Fruit fly (Drosophila melanogaster) whole organism, embryonic: Measurements from ENCODE around the gene dysf.

ENCODE experiments used
- Abd-B ChIP-seq: fragments of 200-800 bp; sonication (Bioruptor generic); optimal IDR thresholded peaks from 2 replicates; lab custom pipeline; 2018; ENCODE audit warnings: missing biosample characterization, mild to moderate bottlenecking, missing genetic modification characterization, moderate library complexity
- Antp ChIP-seq: fragments of 200-800 bp; sonication (Bioruptor generic); optimal IDR thresholded peaks from 3 replicates; lab custom pipeline; 2016; ENCODE audit warnings: missing biosample characterization, missing genetic modification characterization
- Atf-2 ChIP-seq: fragments of 200-800 bp; sonication (Bioruptor generic); optimal IDR thresholded peaks from 2 replicates; lab custom pipeline; 2016; ENCODE audit warnings: missing biosample characterization, missing genetic modification characterization
- CG10431 ChIP-seq: fragments of 200-800 bp; sonication (Bioruptor generic); optimal IDR thresholded peaks from 3 replicates; lab custom pipeline; 2018; ENCODE audit warnings: missing biosample characterization, mild to moderate bottlenecking, missing genetic modification characterization
- CG10543 ChIP-seq: fragments of 200-800 bp; sonication (Bioruptor generic); optimal IDR thresholded peaks from 3 replicates; lab custom pipeline; 2017; ENCODE audit warnings: missing biosample characterization, mild to moderate bottlenecking, missing genetic modification characterization, moderate library complexity
- CG11456 ChIP-seq: fragments of 200-800 bp; sonication (Bioruptor generic); IDR thresholded peaks from 3 replicates; pipeline ENCODE4 v1.3.6; 2022; ENCODE audit warnings: missing biosample characterization, missing genetic modification characterization
- CG11560 ChIP-seq: fragments of 200-800 bp; sonication (Bioruptor generic); IDR thresholded peaks from 3 replicates; pipeline ENCODE4 v1.3.6; 2022; ENCODE audit warnings: missing biosample characterization, missing genetic modification characterization
- CG13624 ChIP-seq: fragments of 200-800 bp; sonication (Bioruptor generic); optimal IDR thresholded peaks from 2 replicates; lab custom pipeline; 2016; ENCODE audit warnings: missing biosample characterization, missing genetic modification characterization
- CG1603 ChIP-seq: fragments of 200-800 bp; sonication (Bioruptor generic); optimal IDR thresholded peaks from 2 replicates; lab custom pipeline; 2019; ENCODE audit warnings: missing biosample characterization, mild to moderate bottlenecking, missing genetic modification characterization, moderate library complexity
- CG18599 ChIP-seq: fragments of 200-800 bp; sonication (Bioruptor generic); optimal IDR thresholded peaks from 3 replicates; lab custom pipeline; 2017; ENCODE audit warnings: missing biosample characterization, missing genetic modification characterization, mild to moderate bottlenecking, moderate library complexity, missing genetic modification reagents
- CG30403 ChIP-seq: fragments of 200-800 bp; sonication (Bioruptor generic); optimal IDR thresholded peaks from 3 replicates; lab custom pipeline; 2016; ENCODE audit warnings: missing biosample characterization, missing genetic modification characterization
- CG34224 ChIP-seq: fragments of 200-800 bp; sonication (Bioruptor generic); IDR thresholded peaks from 3 replicates; pipeline ENCODE4 v1.3.6; 2022; ENCODE audit warnings: missing biosample characterization, missing genetic modification characterization; ENCODE audit not compliant: partially characterized antibody
- CG3847 ChIP-seq: fragments of 200-800 bp; sonication (Bioruptor generic); IDR thresholded peaks from 2 replicates; pipeline ENCODE4 v1.3.6; 2022; ENCODE audit warnings: missing biosample characterization, missing genetic modification characterization
- CG5245 ChIP-seq: fragments of 200-800 bp; sonication (Bioruptor generic); optimal IDR thresholded peaks from 3 replicates; lab custom pipeline; 2016; ENCODE audit warnings: missing biosample characterization, missing genetic modification characterization
- CG7372 ChIP-seq: fragments of 200-800 bp; sonication (Bioruptor generic); IDR thresholded peaks from 2 replicates; pipeline ENCODE4 v1.3.6; 2022; ENCODE audit warnings: missing biosample characterization, missing genetic modification characterization
- CG8089 ChIP-seq: fragments of 200-800 bp; sonication (Bioruptor generic); optimal IDR thresholded peaks from 3 replicates; lab custom pipeline; 2016; ENCODE audit warnings: missing biosample characterization, missing genetic modification characterization
- CG8290 ChIP-seq, 3 experiments: fragments of 200-800 bp; sonication (Bioruptor generic); optimal IDR thresholded peaks; 2 replicates each; lab custom pipeline; 2016 to 2019; ENCODE audit warnings: missing biosample characterization in 3 of 3, missing genetic modification characterization in 3 of 3, mild to moderate bottlenecking in 2 of 3, moderate library complexity in 1 of 3
- CG8924 ChIP-seq: fragments of 200-800 bp; optimal IDR thresholded peaks from 3 replicates; lab custom pipeline; 2019; ENCODE audit warnings: missing biosample characterization, mild to moderate bottlenecking, missing genetic modification characterization, moderate library complexity
- CG9215 ChIP-seq: fragments of 200-800 bp; sonication (Bioruptor generic); IDR thresholded peaks from 2 replicates; pipeline ENCODE4 v1.3.6; 2022; ENCODE audit warnings: missing biosample characterization, missing genetic modification characterization
- CG9437 ChIP-seq: fragments of 200-800 bp; sonication (Bioruptor generic); optimal IDR thresholded peaks from 2 replicates; lab custom pipeline; 2018; ENCODE audit warnings: missing biosample characterization, mild to moderate bottlenecking, missing genetic modification characterization
- Dfd ChIP-seq, 2 experiments: fragments of >200 bp; optimal IDR thresholded peaks; 2 replicates each; lab custom pipeline; 2017; ENCODE audit warnings: missing biosample characterization in 2 of 2, missing genetic modification characterization in 2 of 2
- Hey ChIP-seq: fragments of 200-800 bp; sonication (Bioruptor generic); optimal IDR thresholded peaks from 3 replicates; lab custom pipeline; 2018; ENCODE audit warnings: missing biosample characterization, mild to moderate bottlenecking, missing genetic modification characterization
- Hmx ChIP-seq: fragments of 200-800 bp; sonication (Bioruptor generic); optimal IDR thresholded peaks from 2 replicates; lab custom pipeline; 2016; ENCODE audit warnings: missing biosample characterization, missing genetic modification characterization
- Hr3 ChIP-seq: fragments of 200-800 bp; sonication (Bioruptor generic); optimal IDR thresholded peaks from 3 replicates; lab custom pipeline; 2016; ENCODE audit warnings: missing biosample characterization, missing genetic modification characterization
- Lpt ChIP-seq: fragments of >200 bp; optimal IDR thresholded peaks from 2 replicates; lab custom pipeline; 2018; ENCODE audit warnings: missing biosample characterization, missing genetic modification characterization
- Max ChIP-seq: fragments of 200-800 bp; sonication (Bioruptor generic); optimal IDR thresholded peaks from 2 replicates; lab custom pipeline; 2016; ENCODE audit warnings: missing biosample characterization, mild to moderate bottlenecking, missing genetic modification characterization
- Oaz ChIP-seq: fragments of 200-800 bp; sonication (Bioruptor generic); IDR thresholded peaks from 2 replicates; pipeline ENCODE4 v1.3.6; 2022; ENCODE audit warnings: missing biosample characterization, missing genetic modification characterization
- Oli ChIP-seq: fragments of 200-800 bp; sonication (Bioruptor generic); optimal IDR thresholded peaks from 2 replicates; lab custom pipeline; 2018; ENCODE audit warnings: missing biosample characterization, mild to moderate bottlenecking, missing genetic modification characterization, moderate library complexity
- Pdp1 ChIP-seq, 2 experiments: fragments of 200-800 bp; sonication (Bioruptor generic); optimal IDR thresholded peaks; 3 replicates each; lab custom pipeline; 2016; ENCODE audit warnings: missing biosample characterization in 2 of 2, missing genetic modification characterization in 2 of 2, mild to moderate bottlenecking in 1 of 2, moderate library complexity in 1 of 2
- Rfx ChIP-seq: fragments of 200-800 bp; sonication (Bioruptor generic); IDR thresholded peaks from 2 replicates; pipeline ENCODE4 v1.3.6; 2022; ENCODE audit warnings: missing biosample characterization, missing genetic modification characterization
- Sox102F ChIP-seq: fragments of 200-800 bp; sonication (Bioruptor generic); optimal IDR thresholded peaks from 2 replicates; lab custom pipeline; 2018; ENCODE audit warnings: missing biosample characterization, mild to moderate bottlenecking, missing genetic modification characterization, moderate library complexity
- Trl ChIP-seq, 3 experiments: fragments of >200 bp in 2 of 3; fragments of 200-800 bp in 1 of 3; sonication (Bioruptor generic) in 1 of 3; optimal IDR thresholded peaks; 2 replicates in 1 of 3; 3 replicates in 2 of 3; lab custom pipeline; 2016 to 2017; ENCODE audit warnings: missing biosample characterization in 1 of 3, missing genetic modification characterization in 1 of 3
- YL-1 ChIP-seq: fragments of 200-800 bp; sonication (Bioruptor generic); optimal IDR thresholded peaks from 3 replicates; lab custom pipeline; 2017; ENCODE audit warnings: missing biosample characterization, mild to moderate bottlenecking, missing genetic modification characterization
- az2 ChIP-seq: fragments of 200-800 bp; sonication (Bioruptor generic); optimal IDR thresholded peaks from 3 replicates; lab custom pipeline; 2016; ENCODE audit warnings: missing biosample characterization, missing genetic modification characterization
- chinmo ChIP-seq: fragments of 200-800 bp; sonication (Bioruptor generic); IDR thresholded peaks from 4 replicates; pipeline ENCODE4 v1.3.6; 2022; ENCODE audit warnings: missing biosample characterization, missing genetic modification characterization; ENCODE audit not compliant: partially characterized antibody
- chn ChIP-seq: fragments of 200-800 bp; sonication (Bioruptor generic); optimal IDR thresholded peaks from 2 replicates; lab custom pipeline; 2016; ENCODE audit warnings: missing biosample characterization, missing genetic modification characterization
- fd3F ChIP-seq: fragments of 200-800 bp; sonication (Bioruptor generic); optimal IDR thresholded peaks from 2 replicates; lab custom pipeline; 2018; ENCODE audit warnings: missing biosample characterization, mild to moderate bottlenecking, missing genetic modification characterization, moderate library complexity
- fd96Cb ChIP-seq: fragments of 200-800 bp; sonication (Bioruptor generic); optimal IDR thresholded peaks from 2 replicates; lab custom pipeline; 2018; ENCODE audit warnings: missing biosample characterization, mild to moderate bottlenecking, missing genetic modification characterization, moderate library complexity
- fu2 ChIP-seq: fragments of 200-800 bp; sonication (Bioruptor generic); optimal IDR thresholded peaks from 2 replicates; lab custom pipeline; 2016; ENCODE audit warnings: missing biosample characterization, missing genetic modification characterization
- gce ChIP-seq: fragments of 200-800 bp; sonication (Bioruptor generic); IDR thresholded peaks from 3 replicates; pipeline ENCODE4 v1.3.6; 2022; ENCODE audit warnings: missing biosample characterization, missing genetic modification characterization
- h ChIP-seq: fragments of >200 bp; optimal IDR thresholded peaks from 2 replicates; lab custom pipeline; 2017
- mld ChIP-seq: fragments of 200-800 bp; sonication (Bioruptor generic); IDR thresholded peaks from 3 replicates; pipeline ENCODE4 v1.3.6; 2022; ENCODE audit warnings: missing biosample characterization, missing genetic modification characterization; ENCODE audit not compliant: partially characterized antibody
- nmo ChIP-seq: fragments of 200-800 bp; sonication (Bioruptor generic); optimal IDR thresholded peaks from 2 replicates; lab custom pipeline; 2018; ENCODE audit warnings: missing biosample characterization, mild to moderate bottlenecking, missing genetic modification characterization, moderate library complexity
- pum ChIP-seq: fragments of 200-800 bp; sonication (Bioruptor generic); optimal IDR thresholded peaks from 2 replicates; lab custom pipeline; 2016; ENCODE audit warnings: missing biosample characterization, missing genetic modification characterization
- sd ChIP-seq: fragments of 200-800 bp; sonication (Bioruptor generic); optimal IDR thresholded peaks from 3 replicates; lab custom pipeline; 2018; ENCODE audit warnings: missing biosample characterization, mild to moderate bottlenecking, missing genetic modification characterization, moderate library complexity
- sisA ChIP-seq: fragments of 200-800 bp; sonication (Bioruptor generic); IDR thresholded peaks from 2 replicates; pipeline ENCODE4 v1.3.6; 2022; ENCODE audit warnings: missing biosample characterization, missing genetic modification characterization
- tin ChIP-seq: fragments of 200-800 bp; sonication (Bioruptor generic); optimal IDR thresholded peaks from 3 replicates; lab custom pipeline; 2016; ENCODE audit warnings: missing biosample characterization, missing genetic modification characterization
- trem ChIP-seq: fragments of 200-800 bp; optimal IDR thresholded peaks from 3 replicates; lab custom pipeline; 2019; ENCODE audit warnings: missing biosample characterization, mild to moderate bottlenecking, missing genetic modification characterization, moderate library complexity

The dysf gene

dm6 chr3R:26052150-26052908 is 46.2 kb downstream of the dysf start, which contains the start of the genes Exo84 and Vps2 (continued):
- TF ChIP-seq Antp (GFP tag; lab: Kevin White, UChicago) (peak; percentile 16), CG13624 (GFP tag; lab: Kevin White, UChicago) (peak; percentile 4), CG7372 (GFP tag; lab: Robert Waterston, UW) (peak; percentile 42; the same call in 1 of the 2 replicates), CG30403 (GFP tag; lab: Kevin White, UChicago) (peak; percentile 78), YL-1 (GFP tag; lab: Kevin White, UChicago) (peak; percentile 45), CG18599 (GFP tag; lab: Kevin White, UChicago) (no peak), Hmx (GFP tag; lab: Kevin White, UChicago) (peak; percentile 37), CG8089 (no peak), Hr3 (GFP tag; lab: Kevin White, UChicago) (peak; percentile 65), h (no peak), CG8924 (tag; lab: Kevin White, UChicago) (peak; percentile 50), Oli (tag; lab: Kevin White, UChicago) (peak; percentile 58), CG5245 (GFP tag; lab: Kevin White, UChicago) (no peak), fd3F (GFP tag; lab: Kevin White, UChicago) (peak; percentile 29), Trl (optimal IDR thresholded peaks at IDR 0.05; lab: Kevin White, UChicago) (no peak), Trl (GFP tag; optimal IDR thresholded peaks at IDR 0.05; lab: Kevin White, UChicago) (no peak), Rfx (GFP tag; lab: Robert Waterston, UW) (peak; percentile 31; the same call in 1 of the 2 replicates), fu2 (GFP tag; lab: Kevin White, UChicago) (peak; percentile 14), CG34224 (no peak), gce (GFP tag; lab: Robert Waterston, UW) (no peak), Atf-2 (GFP tag; lab: Kevin White, UChicago) (peak; percentile 14), CG10431 (GFP tag; lab: Kevin White, UChicago) (peak; percentile 11), Abd-B (GFP tag; lab: Kevin White, UChicago) (peak; percentile 67), CG1603 (tag; lab: Kevin White, UChicago) (peak; percentile 24), CG9215 (peak; percentile 67), CG9437 (peak; percentile 55), mld (no peak), Lpt (GFP tag; lab: Kevin White, UChicago) (no peak), CG10543 (GFP tag; lab: Kevin White, UChicago) (peak; percentile 63), chn (GFP tag; lab: Kevin White, UChicago) (peak; percentile 4), Max (GFP tag; lab: Kevin White, UChicago) (peak; percentile 49), CG11456 (GFP tag; lab: Robert Waterston, UW) (peak; percentile 16; the same call in 1 of the 3 replicates), CG8290 (GFP tag; optimal IDR thresholded peaks at IDR 0.05; lab: Kevin White, UChicago) (no peak), CG8290 (tag; optimal IDR thresholded peaks at IDR 0.05; lab: Kevin White, UChicago) (peak in 1 of 2 experiments; percentile 14), Pdp1 (GFP tag; optimal IDR thresholded peaks at IDR 0.05; lab: Kevin White, UChicago) (peak in 1 of 2 experiments; percentile 68), Hey (no peak), sd (tag; lab: Kevin White, UChicago) (peak; percentile 58), Dfd (GFP tag; optimal IDR thresholded peaks at IDR 0.05; lab: Kevin White, UChicago) (no peak), pum (GFP tag; lab: Kevin White, UChicago) (peak; percentile 22), Sox102F (no peak), chinmo (peak; percentile 66; the same call in 1 of the 4 replicates), tin (GFP tag; lab: Kevin White, UChicago) (peak; percentile 62), nmo (GFP tag; lab: Kevin White, UChicago) (peak; percentile 77), trem (tag; lab: Kevin White, UChicago) (peak; percentile 31), Oaz (GFP tag; lab: Robert Waterston, UW) (peak; percentile 22; the same call in 1 of the 2 replicates), CG11560 (tag; lab: Robert Waterston, UW) (peak; percentile 13; the same call in 1 of the 3 replicates), az2 (peak; percentile 41), fd96Cb (peak; percentile 9), sisA (GFP tag; lab: Robert Waterston, UW) (peak; percentile 46; the same call in 1 of the 2 replicates), CG3847 (GFP tag; lab: Robert Waterston, UW) (peak; percentile 53; the same call in 1 of the 2 replicates)
